Worm (Caenorhabditis elegans): ENCODE data around the gene T20D3.5.

- TF ChIP-seq fkh-10 (GFP tag; optimal IDR thresholded peaks at IDR 0.05) (no peak), ets-4 (tag; optimal IDR thresholded peaks at IDR 0.05) (no peak), hlh-15 (tag; optimal IDR thresholded peaks at IDR 0.05) (no peak), hlh-13 (GFP tag; optimal IDR thresholded peaks at IDR 0.05) (no peak), ama-1 (optimal IDR thresholded peaks at IDR 0.05) (no peak), nfya-1 (tag; optimal IDR thresholded peaks at IDR 0.05) (no peak), dve-1 (tag; optimal IDR thresholded peaks at IDR 0.05) (no peak), sox-4 (tag; optimal IDR thresholded peaks at IDR 0.05) (no peak), ceh-30 (tag; optimal IDR thresholded peaks at IDR 0.05) (no peak), hlh-30 (tag; optimal IDR thresholded peaks at IDR 0.05; ENCODE audit: insufficient read depth) (no peak), ceh-9 (tag; optimal IDR thresholded peaks at IDR 0.05) (no peak), pqm-1 (tag; optimal IDR thresholded peaks at IDR 0.05) (no peak), dmd-4 (tag; optimal IDR thresholded peaks at IDR 0.05; ENCODE audit: borderline replicate concordance) (no peak), fax-1 (tag; optimal IDR thresholded peaks at IDR 0.05) (no peak)
Observed at ce11 chrIV:9310935-9311566, 25.8 kb upstream of the T20D3.5 start.
